Worm (Caenorhabditis elegans) whole organism, L2 larva: Measurements from ENCODE around the gene srw-95.

ENCODE experiments used
- C34F6.9 ChIP-seq: fragments of 150-350 bp; optimal IDR thresholded peaks from 2 replicates; lab custom pipeline; 2014; ENCODE audit warnings: missing biosample characterization, missing genetic modification characterization
- F13H6.1 ChIP-seq: sonication (generic microtip); optimal IDR thresholded peaks from 2 replicates; lab custom pipeline; 2016; ENCODE audit warnings: missing genetic modification characterization, missing compliant biosample characterization
- R02D3.7 ChIP-seq: fragments of 150-350 bp; optimal IDR thresholded peaks from 2 replicates; lab custom pipeline; 2014; ENCODE audit warnings: missing biosample characterization, missing genetic modification characterization
- Y55F3AM.14 ChIP-seq: fragments of 200-800 bp; sonication (Bioruptor generic); optimal IDR thresholded peaks from 2 replicates; lab custom pipeline; 2018; ENCODE audit warnings: mild to moderate bottlenecking, missing genetic modification characterization, missing compliant biosample characterization
- ZK546.5 ChIP-seq: sonication (generic microtip); optimal IDR thresholded peaks from 2 replicates; lab custom pipeline; 2017; ENCODE audit warnings: missing biosample characterization, missing genetic modification characterization
- alr-1 ChIP-seq: fragments of 150-350 bp; optimal IDR thresholded peaks from 2 replicates; lab custom pipeline; 2014; ENCODE audit warnings: missing biosample characterization, missing genetic modification characterization
- aly-2 ChIP-seq: fragments of 150-350 bp; optimal IDR thresholded peaks from 2 replicates; lab custom pipeline; 2014; ENCODE audit warnings: missing biosample characterization, missing genetic modification characterization
- blmp-1 ChIP-seq: sonication (generic microtip); optimal IDR thresholded peaks from 2 replicates; lab custom pipeline; 2017; ENCODE audit warnings: missing genetic modification characterization, mild to moderate bottlenecking, missing compliant biosample characterization, antibody characterized with exemption, moderate library complexity; ENCODE audit not compliant: insufficient read depth
- ceh-16 ChIP-seq: fragments of 150-350 bp; optimal IDR thresholded peaks from 2 replicates; lab custom pipeline; 2014; ENCODE audit warnings: missing biosample characterization, missing genetic modification characterization
- ceh-82 ChIP-seq: fragments of 150-350 bp; optimal IDR thresholded peaks from 2 replicates; lab custom pipeline; 2014; ENCODE audit warnings: missing biosample characterization, missing genetic modification characterization
- crh-2 ChIP-seq: sonication (generic microtip); optimal IDR thresholded peaks from 2 replicates; lab custom pipeline; 2017; ENCODE audit warnings: missing biosample characterization, missing genetic modification characterization
- dmd-4 ChIP-seq: sonication (generic microtip); optimal IDR thresholded peaks from 2 replicates; lab custom pipeline; 2017; ENCODE audit warnings: missing biosample characterization, missing genetic modification characterization
- egl-27 ChIP-seq: sonication (generic microtip); optimal IDR thresholded peaks from 3 replicates; lab custom pipeline; 2017; ENCODE audit warnings: missing biosample characterization, missing genetic modification reagents, missing genetic modification characterization
- elt-1 ChIP-seq: fragments of 150-350 bp; optimal IDR thresholded peaks from 2 replicates; lab custom pipeline; 2014; ENCODE audit warnings: missing biosample characterization, missing genetic modification characterization
- fos-1 ChIP-seq: fragments of 150-350 bp; optimal IDR thresholded peaks from 2 replicates; lab custom pipeline; 2014; ENCODE audit warnings: missing biosample characterization, missing genetic modification characterization
- lin-11 ChIP-seq: fragments of 150-350 bp; sonication (generic microtip); optimal IDR thresholded peaks from 2 replicates; lab custom pipeline; 2014; ENCODE audit warnings: missing biosample characterization, missing genetic modification characterization, inconsistent platforms, mixed read lengths
- lin-13 ChIP-seq: fragments of 150-350 bp; optimal IDR thresholded peaks from 2 replicates; lab custom pipeline; 2014; ENCODE audit warnings: missing biosample characterization, missing genetic modification reagents, missing genetic modification characterization
- lin-39 ChIP-seq: fragments of 150-350 bp; optimal IDR thresholded peaks from 2 replicates; lab custom pipeline; 2014; ENCODE audit warnings: missing biosample characterization, missing genetic modification reagents, missing genetic modification characterization
- mab-5 ChIP-seq: fragments of 150-350 bp; optimal IDR thresholded peaks from 2 replicates; lab custom pipeline; 2014; ENCODE audit warnings: missing biosample characterization, missing genetic modification characterization
- mbf-1 ChIP-seq: sonication (generic microtip); optimal IDR thresholded peaks from 2 replicates; lab custom pipeline; 2017; ENCODE audit warnings: missing biosample characterization, missing genetic modification characterization
- mdl-1 ChIP-seq, 2 experiments: fragments of 150-350 bp in 1 of 2; sonication (generic microtip) in 1 of 2; optimal IDR thresholded peaks; 2 replicates each; lab custom pipeline; 2017; ENCODE audit warnings: missing biosample characterization in 2 of 2, missing genetic modification characterization in 2 of 2
- nhr-10 ChIP-seq: sonication (generic microtip); optimal IDR thresholded peaks from 2 replicates; lab custom pipeline; 2017; ENCODE audit warnings: missing biosample characterization, missing genetic modification characterization
- nhr-11 ChIP-seq: fragments of 150-350 bp; optimal IDR thresholded peaks from 2 replicates; lab custom pipeline; 2014; ENCODE audit warnings: missing biosample characterization, missing genetic modification characterization
- nhr-12 ChIP-seq: fragments of 150-350 bp; optimal IDR thresholded peaks from 2 replicates; lab custom pipeline; 2014; ENCODE audit warnings: missing biosample characterization, missing genetic modification characterization
- nhr-21 ChIP-seq: fragments of 150-350 bp; optimal IDR thresholded peaks from 2 replicates; lab custom pipeline; 2014; ENCODE audit warnings: missing biosample characterization, missing genetic modification characterization
- nhr-23 ChIP-seq: fragments of 150-350 bp; optimal IDR thresholded peaks from 2 replicates; lab custom pipeline; 2014; ENCODE audit warnings: missing biosample characterization, missing genetic modification reagents, missing genetic modification characterization
- nhr-25 ChIP-seq: fragments of 150-350 bp; sonication (generic microtip); optimal IDR thresholded peaks from 3 replicates; lab custom pipeline; 2014; ENCODE audit warnings: missing biosample characterization, missing genetic modification characterization
- peb-1 ChIP-seq: fragments of 150-350 bp; optimal IDR thresholded peaks from 2 replicates; lab custom pipeline; 2014; ENCODE audit warnings: missing biosample characterization, missing genetic modification characterization
- sem-4 ChIP-seq: fragments of 150-350 bp; optimal IDR thresholded peaks from 2 replicates; lab custom pipeline; 2014; ENCODE audit warnings: missing biosample characterization, missing genetic modification reagents, missing genetic modification characterization
- skn-1 ChIP-seq: sonication (generic microtip); optimal IDR thresholded peaks from 2 replicates; lab custom pipeline; 2017; ENCODE audit warnings: missing biosample characterization, missing genetic modification characterization
- sma-3 ChIP-seq: sonication (generic microtip); optimal IDR thresholded peaks from 2 replicates; lab custom pipeline; 2016; ENCODE audit warnings: missing genetic modification reagents, missing genetic modification characterization, missing compliant biosample characterization
- sma-9 ChIP-seq, 2 experiments: fragments of 150-350 bp in 1 of 2; sonication (generic microtip) in 1 of 2; optimal IDR thresholded peaks; 2 replicates each; lab custom pipeline; 2014 to 2016; ENCODE audit warnings: missing genetic modification characterization in 2 of 2, mild to moderate bottlenecking in 1 of 2, missing biosample characterization in 1 of 2, missing compliant biosample characterization in 1 of 2, missing genetic modification reagents in 1 of 2, moderate library complexity in 1 of 2
- unc-39 ChIP-seq: fragments of 150-350 bp; optimal IDR thresholded peaks from 2 replicates; lab custom pipeline; 2014; ENCODE audit warnings: missing biosample characterization, missing genetic modification characterization
- unc-55 ChIP-seq: fragments of 150-350 bp; sonication (generic microtip); optimal IDR thresholded peaks from 3 replicates; lab custom pipeline; 2014; ENCODE audit warnings: missing biosample characterization, missing genetic modification reagents, missing genetic modification characterization
- unc-62 ChIP-seq: fragments of 150-350 bp; optimal IDR thresholded peaks from 2 replicates; lab custom pipeline; 2014; ENCODE audit warnings: missing biosample characterization, missing genetic modification reagents, missing genetic modification characterization
- zag-1 ChIP-seq: fragments of 150-350 bp; optimal IDR thresholded peaks from 2 replicates; lab custom pipeline; 2014; ENCODE audit warnings: missing biosample characterization, missing genetic modification characterization
- ztf-1 ChIP-seq: fragments of 200-800 bp; sonication (Bioruptor generic); conservative IDR thresholded peaks from 2 replicates; pipeline ENCODE4 v1.3.6; 2022; ENCODE audit warnings: missing genetic modification characterization, missing compliant biosample characterization
- ztf-4 ChIP-seq: fragments of 150-350 bp; optimal IDR thresholded peaks from 2 replicates; lab custom pipeline; 2014; ENCODE audit warnings: missing biosample characterization, missing genetic modification characterization

srw-95 gene

DNA sequence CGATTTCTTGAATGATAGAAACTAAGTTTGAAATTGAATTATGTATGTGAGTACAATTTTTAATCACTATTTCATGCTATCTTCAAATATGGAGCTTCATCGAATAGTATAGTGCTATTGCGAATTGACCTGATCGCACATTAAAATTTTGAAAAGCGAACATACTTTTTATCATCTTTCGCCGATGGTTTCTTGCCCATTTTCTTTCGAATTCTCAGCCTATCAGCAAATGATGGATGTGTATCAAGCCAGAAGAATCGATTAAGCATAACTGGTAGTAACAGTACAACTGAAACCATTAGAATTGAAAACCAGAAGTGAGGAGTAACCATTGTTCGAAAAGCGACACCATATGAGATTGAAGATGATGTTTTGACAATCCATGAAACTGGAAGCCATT, 17.8 kb downstream of the srw-95 start:
- TF ChIP-seq elt-1 (tag; lab: Kevin White, UChicago) (no peak), unc-55 (GFP tag; lab: Kevin White, UChicago) (no peak), lin-39 (no peak), nhr-25 (tag; lab: Kevin White, UChicago) (no peak), skn-1 (tag; lab: Kevin White, UChicago) (no peak), blmp-1 (tag; lab: Kevin White, UChicago) (no peak), ztf-4 (tag; lab: Kevin White, UChicago) (no peak), ceh-82 (no peak), alr-1 (tag; lab: Kevin White, UChicago) (no peak), unc-62 (no peak), peb-1 (no peak), dmd-4 (tag; lab: Kevin White, UChicago) (no peak), nhr-21 (tag; lab: Kevin White, UChicago) (no peak), mdl-1 (tag; optimal IDR thresholded peaks at IDR 0.05; lab: Kevin White, UChicago) (no peak), mab-5 (tag; lab: Kevin White, UChicago) (no peak), egl-27 (tag; lab: Kevin White, UChicago) (no peak), nhr-11 (tag; lab: Kevin White, UChicago) (no peak), unc-39 (no peak)

- peak; percentile 86 for TF ChIP-seq fos-1 (tag; lab: Kevin White, UChicago)
- TF ChIP-seq mbf-1, result no peak
Observed at ce11 chrIV:4842030-4842429, 30.2 kb downstream of the srw-95 start.

DNA sequence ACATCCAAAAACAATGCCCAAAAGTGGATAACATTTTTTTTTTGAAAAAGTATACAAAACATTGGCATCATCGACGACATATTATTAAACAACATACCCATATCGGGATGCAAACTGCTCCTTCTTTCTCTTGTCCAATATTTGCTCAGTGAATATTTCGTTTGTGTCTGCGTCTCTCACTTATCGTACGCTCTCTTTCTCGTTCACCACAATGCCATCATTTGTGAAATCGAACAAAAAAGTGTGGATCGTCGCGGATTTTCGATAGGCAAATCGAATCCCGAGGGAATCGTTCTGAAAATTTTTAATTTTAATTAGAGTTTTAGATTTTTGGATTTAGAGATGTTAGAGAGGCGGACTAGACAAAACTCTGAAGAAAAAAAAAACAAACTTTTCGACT, 34.9 kb downstream of the srw-95 start, which contains the start of gene tat-2:
Gene tat-2, minus strand, starts transcription at position 101 of the 400 bp plus-strand sequence.
- no peak for TF ChIP-seq C34F6.9 (tag; lab: Kevin White, UChicago)
- no peak for TF ChIP-seq ceh-82
- no peak for TF ChIP-seq mab-5 (tag; lab: Kevin White, UChicago)
- TF ChIP-seq unc-39, result no peak
- TF ChIP-seq R02D3.7 (tag; lab: Kevin White, UChicago), result no peak
- TF ChIP-seq ceh-16 (tag; lab: Kevin White, UChicago), result no peak
- TF ChIP-seq lin-13 (GFP tag; lab: Kevin White, UChicago), result no peak
- TF ChIP-seq blmp-1 (tag; lab: Kevin White, UChicago), result no peak
- TF ChIP-seq nhr-10 (tag; lab: Kevin White, UChicago), result no peak
- no peak for TF ChIP-seq sma-9 (GFP tag; optimal IDR thresholded peaks at IDR 0.05; lab: Kevin White, UChicago)
- no peak for TF ChIP-seq sma-9 (tag; optimal IDR thresholded peaks at IDR 0.05; lab: Kevin White, UChicago)
- TF ChIP-seq alr-1 (tag; lab: Kevin White, UChicago), result no peak
- TF ChIP-seq nhr-21 (tag; lab: Kevin White, UChicago), result no peak
- no peak for TF ChIP-seq nhr-25 (tag; lab: Kevin White, UChicago)

DNA sequence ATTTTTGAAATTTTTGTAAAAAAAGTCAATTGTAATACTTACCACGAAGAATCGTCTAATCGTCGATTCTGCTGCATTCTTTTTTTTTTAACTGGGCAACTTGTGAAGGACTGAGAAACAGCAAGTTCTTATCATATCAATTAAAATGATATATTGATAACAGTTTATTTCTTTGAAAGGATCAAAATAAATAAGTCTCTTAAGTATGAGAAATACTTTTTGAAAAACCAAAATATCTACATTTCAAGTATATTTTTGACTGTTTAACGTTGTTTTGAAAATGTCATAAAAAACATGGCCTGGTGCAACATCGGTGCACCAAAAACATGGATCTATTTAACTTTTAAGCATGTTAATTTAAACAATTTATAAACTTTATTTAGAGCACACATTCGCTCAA, 44.3 kb downstream of the srw-95 start, which contains the start of gene Y17G9A.2:
Gene Y17G9A.2, minus strand, starts transcription at position 101 of the 400 bp plus-strand sequence.
- no peak for TF ChIP-seq unc-39
- TF ChIP-seq peb-1, result no peak
- TF ChIP-seq zag-1 (tag; lab: Kevin White, UChicago), result no peak
- TF ChIP-seq crh-2 (tag; lab: Kevin White, UChicago), result no peak
- no peak for TF ChIP-seq ztf-1
- TF ChIP-seq F13H6.1 (tag; lab: Kevin White, UChicago), result no peak
- no peak for TF ChIP-seq nhr-12 (tag; lab: Kevin White, UChicago)
- TF ChIP-seq blmp-1 (tag; lab: Kevin White, UChicago), result no peak

ce11 chrIV:4858573-4858972, 46.7 kb downstream of the srw-95 start, which contains the start of gene Y17G9A.3:
Y17G9A.3 (minus strand) TSS chrIV:4858673.
- TF ChIP-seq peb-1, result no peak
- TF ChIP-seq ceh-82, result no peak
- no peak for TF ChIP-seq Y55F3AM.14 (GFP tag; lab: Kevin White, UChicago)
- TF ChIP-seq blmp-1 (tag; lab: Kevin White, UChicago), result no peak
- TF ChIP-seq lin-39, result no peak
- TF ChIP-seq nhr-23 (tag; lab: Kevin White, UChicago), result no peak
- TF ChIP-seq ZK546.5 (tag; lab: Kevin White, UChicago), result no peak
- no peak for TF ChIP-seq sem-4 (tag; lab: Kevin White, UChicago)
- no peak for TF ChIP-seq lin-11 (tag; lab: Kevin White, UChicago)
- no peak for TF ChIP-seq sma-3 (GFP tag; lab: Kevin White, UChicago)
- no peak for TF ChIP-seq lin-13 (GFP tag; lab: Kevin White, UChicago)
- TF ChIP-seq aly-2 (tag; lab: Kevin White, UChicago), result no peak
- TF ChIP-seq ceh-16 (tag; lab: Kevin White, UChicago), result no peak
- TF ChIP-seq nhr-12 (tag; lab: Kevin White, UChicago), result no peak
